ENCODE assay signal across 4 fruit fly cellular contexts in the genomic region with DNA sequence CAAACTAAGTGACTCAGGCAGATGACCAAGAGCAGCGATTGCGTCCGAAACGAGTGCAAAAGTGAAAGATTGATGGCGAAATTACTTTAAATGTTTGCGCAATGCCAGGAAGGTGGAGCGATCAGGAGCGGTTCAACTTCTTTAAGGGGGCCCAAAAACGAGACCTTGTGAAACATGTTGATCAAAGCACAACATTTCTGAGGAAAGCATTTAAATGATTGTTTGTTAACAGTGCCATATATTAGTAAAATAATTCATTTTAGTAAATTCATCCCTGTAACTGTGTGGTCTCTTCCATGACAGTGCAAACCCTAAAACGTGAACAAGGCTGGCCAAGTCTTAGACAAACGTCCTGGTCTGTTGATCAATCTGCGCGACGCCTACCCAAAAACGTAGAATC.
TF ChIP-seq lines count a peak whose summit lies in the region.

No protein-coding gene starts in this region.

- TF ChIP-seq CTCF in whole organism, embryonic (GFP tag; optimal IDR thresholded peaks at IDR 0.05; lab: Kevin White, UChicago), result no peak

TF ChIP-seq in whole organism, embryonic, 481 proteins besides CTCF, POLR2A, EP300 and RAD21:
- TF ChIP-seq CG16813 (GFP tag; IDR thresholded peaks at IDR 0.05; lab: Robert Waterston, UW; ENCODE audit: partially characterized antibody) (0 out of 3 replicates have a peak, but pooled peaks have one; percentile 24), CG1529 (GFP tag; optimal IDR thresholded peaks at IDR 0.05; lab: Kevin White, UChicago) (no peak), Scr (GFP tag; IDR thresholded peaks at IDR 0.05; lab: Robert Waterston, UW; ENCODE audit: partially characterized antibody) (no peak), sens (GFP tag; lab: Kevin White, UChicago) (peak; percentile 32), peb (GFP tag; IDR thresholded peaks at IDR 0.05; lab: Robert Waterston, UW) (no peak), tna (GFP tag; IDR thresholded peaks at IDR 0.05; lab: Robert Waterston, UW; ENCODE audit: partially characterized antibody) (no peak), Drgx (GFP tag; IDR thresholded peaks at IDR 0.05; lab: Robert Waterston, UW) (0 out of 2 replicates have a peak, but pooled peaks have one; percentile 31), TFAM (GFP tag; optimal IDR thresholded peaks at IDR 0.05; lab: Kevin White, UChicago) (no peak), stwl (tag; optimal IDR thresholded peaks at IDR 0.05; lab: Kevin White, UChicago) (no peak), Ptx1 (GFP tag; IDR thresholded peaks at IDR 0.05; lab: Robert Waterston, UW) (no peak), dmrt99B (tag; optimal IDR thresholded peaks at IDR 0.05; lab: Kevin White, UChicago) (no peak), sisA (GFP tag; IDR thresholded peaks at IDR 0.05; lab: Robert Waterston, UW) (peak; percentile 17; the same call in 1 of the 2 replicates), GATAe (GFP tag; conservative IDR thresholded peaks at IDR 0.05; lab: Robert Waterston, UW) (no peak)

TF ChIP-seq in whole organism, prepupa, 60 proteins besides CTCF, POLR2A, EP300 and RAD21 (continues in another document):
- TF ChIP-seq svp (GFP tag; lab: Kevin White, UChicago) (peak; percentile 74), CG31627 (GFP tag; optimal IDR thresholded peaks at IDR 0.05; lab: Kevin White, UChicago) (peak; percentile 33), vri (GFP tag; optimal IDR thresholded peaks at IDR 0.05; lab: Kevin White, UChicago) (no peak), acj6 (GFP tag; optimal IDR thresholded peaks at IDR 0.05; lab: Kevin White, UChicago) (peak; percentile 53), Eip78C (GFP tag; lab: Kevin White, UChicago) (peak; percentile 84), CG15336 (GFP tag; IDR thresholded peaks at IDR 0.05; lab: Robert Waterston, UW) (no peak), CG3032 (tag; optimal IDR thresholded peaks at IDR 0.05; lab: Kevin White, UChicago) (peak; percentile 56), salr (GFP tag; optimal IDR thresholded peaks at IDR 0.05; lab: Kevin White, UChicago) (peak in 1 of 2 experiments; percentile 22), Sox102F (GFP tag; optimal IDR thresholded peaks at IDR 0.05; lab: Kevin White, UChicago) (no peak), Eip75B (GFP tag; optimal IDR thresholded peaks at IDR 0.05; lab: Kevin White, UChicago) (peak; percentile 48), Sox14 (GFP tag; optimal IDR thresholded peaks at IDR 0.05; lab: Kevin White, UChicago) (peak; percentile 57), Ets21C (GFP tag; optimal IDR thresholded peaks at IDR 0.05; lab: Kevin White, UChicago) (peak; percentile 9), CG6854 (GFP tag; optimal IDR thresholded peaks at IDR 0.05; lab: Kevin White, UChicago) (peak; percentile 14), Met (GFP tag; optimal IDR thresholded peaks at IDR 0.05; lab: Kevin White, UChicago) (peak; percentile 45), fkh (GFP tag; optimal IDR thresholded peaks at IDR 0.05; lab: Kevin White, UChicago) (no peak), CG1621 (tag; optimal IDR thresholded peaks at IDR 0.05; lab: Kevin White, UChicago) (peak; percentile 24), CG6792 (GFP tag; optimal IDR thresholded peaks at IDR 0.05; lab: Kevin White, UChicago) (peak; percentile 5), CG34406 (GFP tag; optimal IDR thresholded peaks at IDR 0.05; lab: Kevin White, UChicago) (peak; percentile 16), CG8319 (GFP tag; optimal IDR thresholded peaks at IDR 0.05; lab: Kevin White, UChicago) (peak; percentile 31), CG11762 (GFP tag; optimal IDR thresholded peaks at IDR 0.05; lab: Kevin White, UChicago; ENCODE audit: insufficient read depth) (no peak), CG9139 (GFP tag; optimal IDR thresholded peaks at IDR 0.05; lab: Kevin White, UChicago) (no peak), CG6276 (GFP tag; optimal IDR thresholded peaks at IDR 0.05; lab: Kevin White, UChicago) (peak; percentile 8), Blimp-1 (GFP tag; optimal IDR thresholded peaks at IDR 0.05; lab: Kevin White, UChicago) (no peak), spab (GFP tag; optimal IDR thresholded peaks at IDR 0.05; lab: Kevin White, UChicago) (peak; percentile 45), Hr4 (GFP tag; optimal IDR thresholded peaks at IDR 0.05; lab: Kevin White, UChicago) (no peak)

TF ChIP-seq in whole organism, pupa, 21 proteins besides CTCF, POLR2A, EP300 and RAD21:
- 0 out of 2 replicates have a peak, but pooled peaks have one; percentile 22 for TF ChIP-seq Ets98B (GFP tag; IDR thresholded peaks at IDR 0.05; lab: Robert Waterston, UW)
- TF ChIP-seq CG8301 (tag; optimal IDR thresholded peaks at IDR 0.05; lab: Kevin White, UChicago), result peak; percentile 67
- TF ChIP-seq fd96Ca (GFP tag; IDR thresholded peaks at IDR 0.05; lab: Robert Waterston, UW), result no peak
- TF ChIP-seq CG12605 (GFP tag; IDR thresholded peaks at IDR 0.05; lab: Robert Waterston, UW), result no peak
- no peak for TF ChIP-seq rn (GFP tag; IDR thresholded peaks at IDR 0.05; lab: Robert Waterston, UW)
- TF ChIP-seq CG14655 (GFP tag; optimal IDR thresholded peaks at IDR 0.05; lab: Kevin White, UChicago), result peak; percentile 75
- peak; percentile 61 for TF ChIP-seq CG15710 (tag; optimal IDR thresholded peaks at IDR 0.05; lab: Kevin White, UChicago)
- no peak for TF ChIP-seq CG13204 (GFP tag; optimal IDR thresholded peaks at IDR 0.05; lab: Kevin White, UChicago)
- TF ChIP-seq Pif1B (GFP tag; optimal IDR thresholded peaks at IDR 0.05; lab: Kevin White, UChicago), result peak; percentile 8
- TF ChIP-seq D1 (tag; optimal IDR thresholded peaks at IDR 0.05; lab: Kevin White, UChicago), result no peak
- TF ChIP-seq EcR (GFP tag; optimal IDR thresholded peaks at IDR 0.05; lab: Kevin White, UChicago), result no peak
- TF ChIP-seq CG4496 (GFP tag; IDR thresholded peaks at IDR 0.05; lab: Robert Waterston, UW), result peak; percentile 56
- TF ChIP-seq CG9948 (tag; optimal IDR thresholded peaks at IDR 0.05; lab: Kevin White, UChicago), result peak; percentile 53
- TF ChIP-seq CG10348 (GFP tag; IDR thresholded peaks at IDR 0.05; lab: Robert Waterston, UW), result no peak
- TF ChIP-seq Pif1A (GFP tag; optimal IDR thresholded peaks at IDR 0.05; lab: Kevin White, UChicago), result peak; percentile 18
- TF ChIP-seq Snoo (tag; optimal IDR thresholded peaks at IDR 0.05; lab: Kevin White, UChicago), result peak; percentile 41
- peak; percentile 65 for TF ChIP-seq CG17806 (tag; optimal IDR thresholded peaks at IDR 0.05; lab: Kevin White, UChicago)
- peak; percentile 70 for TF ChIP-seq CG8159 (tag; optimal IDR thresholded peaks at IDR 0.05; lab: Kevin White, UChicago)
- TF ChIP-seq CG32121 (GFP tag; IDR thresholded peaks at IDR 0.05; lab: Robert Waterston, UW), result no peak
- no peak for TF ChIP-seq CG34367 (tag; optimal IDR thresholded peaks at IDR 0.05; lab: Kevin White, UChicago)
- peak; percentile 7 for TF ChIP-seq gl (tag; optimal IDR thresholded peaks at IDR 0.05; lab: Kevin White, UChicago)

TF ChIP-seq in whole organism, wandering third instar larva, 38 proteins besides CTCF, POLR2A, EP300 and RAD21:
- TF ChIP-seq jim (GFP tag; optimal IDR thresholded peaks at IDR 0.05; lab: Kevin White, UChicago) (no peak), h (GFP tag; optimal IDR thresholded peaks at IDR 0.05; lab: Kevin White, UChicago) (peak; percentile 42), OdsH (GFP tag; optimal IDR thresholded peaks at IDR 0.05; lab: Kevin White, UChicago) (no peak), usp (GFP tag; optimal IDR thresholded peaks at IDR 0.05; lab: Kevin White, UChicago) (no peak), HLH106 (tag; optimal IDR thresholded peaks at IDR 0.05; lab: Kevin White, UChicago) (peak; percentile 37), CG32264 (GFP tag; optimal IDR thresholded peaks at IDR 0.05; lab: Kevin White, UChicago) (no peak), Abd-B (GFP tag; optimal IDR thresholded peaks at IDR 0.05; lab: Kevin White, UChicago) (no peak), Rel (GFP tag; optimal IDR thresholded peaks at IDR 0.05; lab: Kevin White, UChicago) (no peak), Rel (tag; optimal IDR thresholded peaks at IDR 0.05; lab: Kevin White, UChicago) (no peak), N (GFP tag; optimal IDR thresholded peaks at IDR 0.05; lab: Kevin White, UChicago) (no peak), psq (GFP tag; optimal IDR thresholded peaks at IDR 0.05; lab: Kevin White, UChicago) (no peak), ey (GFP tag; optimal IDR thresholded peaks at IDR 0.05; lab: Kevin White, UChicago) (peak; percentile 24), sage (GFP tag; optimal IDR thresholded peaks at IDR 0.05; lab: Kevin White, UChicago) (no peak), foxo (GFP tag; optimal IDR thresholded peaks at IDR 0.05; lab: Kevin White, UChicago) (peak in 1 of 2 experiments; percentile 21), fru (GFP tag; optimal IDR thresholded peaks at IDR 0.05; lab: Kevin White, UChicago) (no peak), tai (GFP tag; optimal IDR thresholded peaks at IDR 0.05; lab: Kevin White, UChicago) (no peak), Dfd (GFP tag; optimal IDR thresholded peaks at IDR 0.05; lab: Kevin White, UChicago) (no peak), Myc (optimal IDR thresholded peaks at IDR 0.05; lab: Kevin White, UChicago) (no peak), CG9705 (GFP tag; optimal IDR thresholded peaks at IDR 0.05; lab: Kevin White, UChicago) (no peak), CrebA (GFP tag; optimal IDR thresholded peaks at IDR 0.05; lab: Kevin White, UChicago; ENCODE audit: borderline replicate concordance) (no peak), rgr (GFP tag; optimal IDR thresholded peaks at IDR 0.05; lab: Kevin White, UChicago) (no peak), Sp1 (GFP tag; optimal IDR thresholded peaks at IDR 0.05; lab: Kevin White, UChicago) (peak; percentile 13), dl (GFP tag; optimal IDR thresholded peaks at IDR 0.05; lab: Kevin White, UChicago; ENCODE audit: insufficient read depth in 1 of 2, partially characterized antibody in 2 of 2) (no peak), Hr78 (GFP tag; optimal IDR thresholded peaks at IDR 0.05; lab: Kevin White, UChicago) (no peak), dsf (GFP tag; optimal IDR thresholded peaks at IDR 0.05; lab: Kevin White, UChicago; ENCODE audit: borderline replicate concordance) (no peak), lola (GFP tag; optimal IDR thresholded peaks at IDR 0.05; lab: Kevin White, UChicago) (no peak)
